Worm (Caenorhabditis elegans): ENCODE measurements around the gene F10D2.10.

- no peak for TF ChIP-seq lin-40 (tag; optimal IDR thresholded peaks at IDR 0.05)
- TF ChIP-seq ama-1 (optimal IDR thresholded peaks at IDR 0.05): no peak
- no peak for TF ChIP-seq ama-1 (GFP tag; optimal IDR thresholded peaks at IDR 0.05)
- no peak for TF ChIP-seq ztf-18 (tag; optimal IDR thresholded peaks at IDR 0.05)
- TF ChIP-seq hlh-26 (GFP tag; conservative IDR thresholded peaks at IDR 0.05): no peak
- no peak for TF ChIP-seq attf-5 (GFP tag; optimal IDR thresholded peaks at IDR 0.05)
- TF ChIP-seq B0019.2 (GFP tag; conservative IDR thresholded peaks at IDR 0.05): no peak
- TF ChIP-seq attf-3 (GFP tag; conservative IDR thresholded peaks at IDR 0.05): no peak
Observed at ce11 chrV:7106499-7107152, 49.4 kb downstream of the F10D2.10 start.

Measured in whole organism, young adult.